Worm (Caenorhabditis elegans) whole organism, late embryonic: ENCODE results near the gene F26F12.3.

Experiments used
- dmd-4 ChIP-seq: sonication (generic microtip); optimal IDR thresholded peaks from 2 replicates; lab custom pipeline; 2016; ENCODE audit warnings: borderline replicate concordance, missing genetic modification characterization, missing compliant biosample characterization
- fax-1 ChIP-seq: sonication (generic microtip); optimal IDR thresholded peaks from 2 replicates; lab custom pipeline; 2016; ENCODE audit warnings: missing genotype, missing genetic modification characterization, missing compliant biosample characterization
- lin-11 ChIP-seq: fragments of 200-800 bp; sonication (Bioruptor generic); optimal IDR thresholded peaks from 2 replicates; lab custom pipeline; 2018; ENCODE audit warnings: mild to moderate bottlenecking, missing genetic modification characterization, missing compliant biosample characterization
- nfya-1 ChIP-seq: sonication (generic microtip); optimal IDR thresholded peaks from 2 replicates; lab custom pipeline; 2017; ENCODE audit warnings: missing genetic modification characterization, mild to moderate bottlenecking, missing compliant biosample characterization, antibody characterized with exemption, moderate library complexity
- nhr-11 ChIP-seq: fragments of 150-350 bp; optimal IDR thresholded peaks from 2 replicates; lab custom pipeline; 2014; ENCODE audit warnings: missing biosample characterization, missing genetic modification characterization
- odd-2 ChIP-seq: sonication (generic microtip); optimal IDR thresholded peaks from 2 replicates; lab custom pipeline; 2017; ENCODE audit warnings: antibody characterized with exemption, mild to moderate bottlenecking, missing genetic modification characterization, missing compliant biosample characterization
- pha-4 ChIP-seq: fragments of 150-350 bp; optimal IDR thresholded peaks from 2 replicates; lab custom pipeline; 2018; ENCODE audit warnings: missing biosample characterization, missing genetic modification reagents, missing genetic modification characterization
- unc-55 ChIP-seq: sonication (generic microtip); optimal IDR thresholded peaks from 2 replicates; lab custom pipeline; 2017; ENCODE audit warnings: missing biosample characterization, missing genetic modification reagents, missing genetic modification characterization
- unc-86 ChIP-seq: sonication (generic microtip); optimal IDR thresholded peaks from 2 replicates; lab custom pipeline; 2016; ENCODE audit warnings: missing genetic modification characterization, missing compliant biosample characterization

DNA sequence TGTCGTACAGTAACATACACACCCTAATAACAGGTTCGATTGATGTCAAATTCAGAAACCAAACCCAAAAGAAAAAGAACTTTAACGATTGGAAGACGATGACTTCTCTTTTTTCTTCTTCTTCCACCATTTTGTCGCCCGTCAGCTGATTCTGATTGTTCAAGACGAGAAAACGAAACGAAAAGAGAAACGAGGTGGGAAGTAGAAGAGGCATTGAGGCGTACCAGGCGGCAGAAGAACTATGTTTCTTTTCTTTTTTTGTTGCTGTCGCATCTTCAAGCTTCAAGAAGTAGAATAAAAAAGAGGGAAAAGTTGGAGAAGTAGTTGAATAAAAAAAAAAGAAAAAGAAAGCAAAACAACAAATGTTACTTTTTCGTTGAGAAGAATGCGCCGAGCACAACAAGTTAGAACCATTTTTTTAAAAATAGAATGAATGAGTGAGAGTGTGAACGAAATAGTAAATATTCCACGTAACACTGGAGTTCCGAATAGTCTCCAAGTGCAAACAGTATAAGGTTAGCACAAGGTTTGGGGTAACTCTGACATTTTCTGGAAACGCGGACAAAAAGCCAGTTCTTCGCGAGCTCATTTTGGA is 2.6 kb upstream of the F26F12.3 start:
- no peak for TF ChIP-seq unc-86 (tag; lab: Kevin White, UChicago)
- TF ChIP-seq dmd-4 = no peak
- no peak for TF ChIP-seq nhr-11 (tag; lab: Kevin White, UChicago)
- no peak for TF ChIP-seq lin-11
- TF ChIP-seq nfya-1 (tag; lab: Kevin White, UChicago) = no peak
- TF ChIP-seq fax-1 (tag; lab: Kevin White, UChicago) = no peak
- TF ChIP-seq pha-4 (tag; lab: Kevin White, UChicago) = no peak
- TF ChIP-seq unc-55 = no peak
- TF ChIP-seq odd-2 (tag; lab: Kevin White, UChicago) = no peak
